Worm (Caenorhabditis elegans) whole organism, L1 larva: ENCODE measurements around the gene dpff-1.

Experiments used
- C16A3.4 ChIP-seq: fragments of 150-350 bp; optimal IDR thresholded peaks from 2 replicates; lab custom pipeline; 2014; ENCODE audit warnings: missing biosample characterization, missing genetic modification characterization
- F16B12.6 ChIP-seq: fragments of 150-350 bp; optimal IDR thresholded peaks from 2 replicates; lab custom pipeline; 2014; ENCODE audit warnings: missing biosample characterization, missing genetic modification characterization
- Y116A8C.19 ChIP-seq: sonication (generic microtip); optimal IDR thresholded peaks from 2 replicates; lab custom pipeline; 2016; ENCODE audit warnings: missing compliant biosample characterization, missing genetic modification characterization, borderline replicate concordance
- aha-1 ChIP-seq: fragments of 150-350 bp; optimal IDR thresholded peaks from 2 replicates; lab custom pipeline; 2014; ENCODE audit warnings: missing biosample characterization, missing genetic modification characterization
- alr-1 ChIP-seq: fragments of 200-800 bp; sonication (Bioruptor generic); optimal IDR thresholded peaks from 2 replicates; lab custom pipeline; 2018; ENCODE audit warnings: borderline replicate concordance, mild to moderate bottlenecking, missing genetic modification characterization, missing compliant biosample characterization
- aly-2 ChIP-seq: fragments of 150-350 bp; optimal IDR thresholded peaks from 2 replicates; lab custom pipeline; 2014; ENCODE audit warnings: missing biosample characterization, missing genetic modification characterization
- blmp-1 ChIP-seq: fragments of 150-350 bp; optimal IDR thresholded peaks from 2 replicates; lab custom pipeline; 2014; ENCODE audit warnings: missing biosample characterization, missing genetic modification characterization
- ceh-63 ChIP-seq: fragments of 200-800 bp; sonication (Bioruptor generic); optimal IDR thresholded peaks from 2 replicates; lab custom pipeline; 2018; ENCODE audit warnings: mild to moderate bottlenecking, missing genetic modification characterization, missing compliant biosample characterization
- ceh-82 ChIP-seq, 3 experiments: fragments of 150-350 bp in 1 of 3; sonication (generic microtip) in 2 of 3; optimal IDR thresholded peaks; 2 replicates each; lab custom pipeline; 2014 to 2017; ENCODE audit warnings: missing biosample characterization in 3 of 3, missing genetic modification characterization in 3 of 3
- ceh-88 ChIP-seq: fragments of 200-800 bp; sonication (Bioruptor generic); IDR thresholded peaks from 2 replicates; pipeline ENCODE4 v1.3.6; 2022; ENCODE audit warnings: missing genetic modification characterization, missing compliant biosample characterization
- ceh-90 ChIP-seq: sonication (generic microtip); optimal IDR thresholded peaks from 2 replicates; lab custom pipeline; 2016; ENCODE audit warnings: missing genetic modification characterization, missing compliant biosample characterization
- ces-1 ChIP-seq: fragments of 150-350 bp; optimal IDR thresholded peaks from 2 replicates; lab custom pipeline; 2014; ENCODE audit warnings: missing biosample characterization, missing genetic modification reagents, missing genetic modification characterization
- dpl-1 ChIP-seq, 3 experiments: fragments of 150-350 bp in 2 of 3; sonication (generic microtip) in 1 of 3; optimal IDR thresholded peaks; 2 replicates each; lab custom pipeline; 2014 to 2017; ENCODE audit warnings: missing biosample characterization in 3 of 3, missing genetic modification characterization in 3 of 3, missing genetic modification reagents in 3 of 3
- efl-1 ChIP-seq, 4 experiments: fragments of 150-350 bp; optimal IDR thresholded peaks in 3 of 4; peaks in 1 of 4; 1 replicate in 1 of 4; 2 replicates in 3 of 4; lab custom pipeline; 2014; ENCODE audit warnings: missing biosample characterization in 2 of 4, missing genetic modification characterization in 2 of 4, missing genetic modification reagents in 2 of 4
- efl-3 ChIP-seq: fragments of 200-800 bp; sonication (Bioruptor generic); optimal IDR thresholded peaks from 2 replicates; lab custom pipeline; 2018; ENCODE audit warnings: mild to moderate bottlenecking, missing genetic modification characterization, missing compliant biosample characterization
- egl-13 ChIP-seq: sonication (generic microtip); optimal IDR thresholded peaks from 2 replicates; lab custom pipeline; 2016; ENCODE audit warnings: missing genotype, missing genetic modification reagents, missing genetic modification characterization, missing compliant biosample characterization
- elt-3 ChIP-seq, 6 experiments: fragments of 150-350 bp in 1 of 6; sonication (generic microtip); optimal IDR thresholded peaks; 2 replicates each; lab custom pipeline; 2017 to 2018; ENCODE audit warnings: missing biosample characterization in 6 of 6, missing genetic modification characterization in 6 of 6, inconsistent platforms in 1 of 6
- fkh-8 ChIP-seq: sonication (generic microtip); optimal IDR thresholded peaks from 2 replicates; lab custom pipeline; 2016; ENCODE audit warnings: mild to moderate bottlenecking, missing genetic modification characterization, missing compliant biosample characterization
- hlh-17 ChIP-seq: fragments of 200-800 bp; sonication (Bioruptor generic); optimal IDR thresholded peaks from 2 replicates; lab custom pipeline; 2018; ENCODE audit warnings: missing genetic modification characterization, mild to moderate bottlenecking, missing compliant biosample characterization, moderate library complexity, borderline replicate concordance
- hlh-4 ChIP-seq: sonication (generic microtip); optimal IDR thresholded peaks from 2 replicates; lab custom pipeline; 2016; ENCODE audit warnings: mild to moderate bottlenecking, missing genetic modification characterization, missing compliant biosample characterization
- hpl-2 ChIP-seq: fragments of 150-350 bp; optimal IDR thresholded peaks from 2 replicates; lab custom pipeline; 2014; ENCODE audit warnings: missing biosample characterization, missing genetic modification reagents, missing genetic modification characterization
- jun-1 ChIP-seq: fragments of 150-350 bp; optimal IDR thresholded peaks from 2 replicates; lab custom pipeline; 2014; ENCODE audit warnings: missing biosample characterization, missing genetic modification reagents, missing genetic modification characterization
- lin-13 ChIP-seq: fragments of 150-350 bp; optimal IDR thresholded peaks from 2 replicates; lab custom pipeline; 2014; ENCODE audit warnings: missing biosample characterization, missing genetic modification reagents, missing genetic modification characterization
- lin-14 ChIP-seq: fragments of 200-800 bp; sonication (Bioruptor generic); optimal IDR thresholded peaks from 2 replicates; lab custom pipeline; 2018; ENCODE audit warnings: mild to moderate bottlenecking, missing genetic modification characterization, moderate library complexity, missing compliant biosample characterization
- lin-35 ChIP-seq, 2 experiments: fragments of 150-350 bp; optimal IDR thresholded peaks; 2 replicates each; lab custom pipeline; 2014; ENCODE audit warnings: missing biosample characterization in 2 of 2, missing genetic modification characterization in 2 of 2, missing genetic modification reagents in 2 of 2
- lir-3 ChIP-seq: sonication (generic microtip); optimal IDR thresholded peaks from 2 replicates; lab custom pipeline; 2016; ENCODE audit warnings: mild to moderate bottlenecking, missing genetic modification characterization, moderate library complexity, missing compliant biosample characterization; ENCODE audit not compliant: poor library complexity
- mab-9 ChIP-seq: fragments of 200-800 bp; sonication (Bioruptor generic); IDR thresholded peaks from 2 replicates; pipeline ENCODE4 v1.3.6; 2022; ENCODE audit warnings: missing genetic modification reagents, missing genetic modification characterization, missing compliant biosample characterization
- mdl-1 ChIP-seq, 2 experiments: fragments of 150-350 bp; optimal IDR thresholded peaks; 2 replicates each; lab custom pipeline; 2014 to 2017; ENCODE audit warnings: missing biosample characterization in 2 of 2, missing genetic modification characterization in 2 of 2, inconsistent platforms in 1 of 2
- mef-2 ChIP-seq: fragments of 150-350 bp; optimal IDR thresholded peaks from 2 replicates; lab custom pipeline; 2014; ENCODE audit warnings: missing biosample characterization, missing genetic modification characterization
- mep-1 ChIP-seq: fragments of 150-350 bp; optimal IDR thresholded peaks from 2 replicates; lab custom pipeline; 2014; ENCODE audit warnings: missing biosample characterization, missing genetic modification characterization
- nhr-11 ChIP-seq: fragments of 150-350 bp; optimal IDR thresholded peaks from 2 replicates; lab custom pipeline; 2014; ENCODE audit warnings: missing biosample characterization, missing genetic modification characterization
- nhr-20 ChIP-seq: sonication (generic microtip); optimal IDR thresholded peaks from 2 replicates; lab custom pipeline; 2016; ENCODE audit warnings: mild to moderate bottlenecking, missing genetic modification characterization, missing compliant biosample characterization
- nhr-237 ChIP-seq: fragments of 150-350 bp; optimal IDR thresholded peaks from 2 replicates; lab custom pipeline; 2014; ENCODE audit warnings: missing biosample characterization, missing genetic modification characterization
- nhr-28 ChIP-seq: fragments of 150-350 bp; optimal IDR thresholded peaks from 2 replicates; lab custom pipeline; 2014; ENCODE audit warnings: missing biosample characterization, missing genetic modification characterization
- nhr-47 ChIP-seq: sonication (generic microtip); optimal IDR thresholded peaks from 2 replicates; lab custom pipeline; 2016; ENCODE audit warnings: mild to moderate bottlenecking, missing genetic modification characterization, moderate library complexity, missing compliant biosample characterization
- nhr-71 ChIP-seq: sonication (generic microtip); optimal IDR thresholded peaks from 2 replicates; lab custom pipeline; 2016; ENCODE audit warnings: mild to moderate bottlenecking, missing genetic modification characterization, moderate library complexity, missing compliant biosample characterization
- nhr-84 ChIP-seq: sonication (generic microtip); optimal IDR thresholded peaks from 2 replicates; lab custom pipeline; 2017; ENCODE audit warnings: missing biosample characterization, missing genetic modification characterization
- nhr-85 ChIP-seq: sonication (generic microtip); peaks from one replicate; lab custom pipeline; 2016; ENCODE audit warnings: missing genetic modification characterization, inconsistent platforms, missing compliant biosample characterization
- nhr-90 ChIP-seq: sonication (generic microtip); optimal IDR thresholded peaks from 2 replicates; lab custom pipeline; 2016; ENCODE audit warnings: mild to moderate bottlenecking, missing genetic modification characterization, missing compliant biosample characterization; ENCODE audit not compliant: poor library complexity
- pag-3 ChIP-seq: sonication (generic microtip); optimal IDR thresholded peaks from 2 replicates; lab custom pipeline; 2017; ENCODE audit warnings: missing genetic modification characterization, mild to moderate bottlenecking, missing compliant biosample characterization, antibody characterized with exemption, borderline replicate concordance; ENCODE audit not compliant: insufficient read depth
- pqm-1 ChIP-seq: sonication (generic microtip); optimal IDR thresholded peaks from 3 replicates; lab custom pipeline; 2017; ENCODE audit warnings: missing biosample characterization, missing genetic modification characterization
- sox-4 ChIP-seq: sonication (generic microtip); optimal IDR thresholded peaks from 2 replicates; lab custom pipeline; 2016; ENCODE audit warnings: missing genetic modification characterization, missing compliant biosample characterization
- tbx-2 ChIP-seq: sonication (generic microtip); optimal IDR thresholded peaks from 2 replicates; lab custom pipeline; 2016; ENCODE audit warnings: missing genetic modification characterization, missing compliant biosample characterization
- tlp-1 ChIP-seq: fragments of 150-350 bp; optimal IDR thresholded peaks from 2 replicates; lab custom pipeline; 2014; ENCODE audit warnings: missing biosample characterization, missing genetic modification characterization
- unc-130 ChIP-seq: fragments of 150-350 bp; optimal IDR thresholded peaks from 2 replicates; lab custom pipeline; 2017; ENCODE audit warnings: missing biosample characterization, missing genetic modification characterization, inconsistent platforms
- unc-86 ChIP-seq: sonication (generic microtip); optimal IDR thresholded peaks from 2 replicates; lab custom pipeline; 2016; ENCODE audit warnings: missing genetic modification characterization, missing compliant biosample characterization
- unc-98 ChIP-seq: fragments of 200-800 bp; sonication (Bioruptor generic); IDR thresholded peaks from 2 replicates; pipeline ENCODE4 v1.3.6; 2022; ENCODE audit warnings: missing genetic modification characterization, missing compliant biosample characterization
- vab-15 ChIP-seq: sonication (generic microtip); optimal IDR thresholded peaks from 2 replicates; lab custom pipeline; 2017; ENCODE audit warnings: missing genotype, mild to moderate bottlenecking, missing genetic modification characterization, missing compliant biosample characterization
- xbp-1 ChIP-seq: sonication (generic microtip); optimal IDR thresholded peaks from 2 replicates; lab custom pipeline; 2016; ENCODE audit warnings: missing genetic modification characterization, missing compliant biosample characterization
- ztf-11 ChIP-seq, 2 experiments: sonication (generic microtip); optimal IDR thresholded peaks; 2 replicates each; lab custom pipeline; 2016 to 2017; ENCODE audit warnings: missing genetic modification characterization in 2 of 2, missing biosample characterization in 1 of 2, missing compliant biosample characterization in 1 of 2
- ztf-4 ChIP-seq: fragments of 150-350 bp; optimal IDR thresholded peaks from 2 replicates; lab custom pipeline; 2014; ENCODE audit warnings: missing biosample characterization, missing genetic modification characterization

dpff-1 gene

DNA sequence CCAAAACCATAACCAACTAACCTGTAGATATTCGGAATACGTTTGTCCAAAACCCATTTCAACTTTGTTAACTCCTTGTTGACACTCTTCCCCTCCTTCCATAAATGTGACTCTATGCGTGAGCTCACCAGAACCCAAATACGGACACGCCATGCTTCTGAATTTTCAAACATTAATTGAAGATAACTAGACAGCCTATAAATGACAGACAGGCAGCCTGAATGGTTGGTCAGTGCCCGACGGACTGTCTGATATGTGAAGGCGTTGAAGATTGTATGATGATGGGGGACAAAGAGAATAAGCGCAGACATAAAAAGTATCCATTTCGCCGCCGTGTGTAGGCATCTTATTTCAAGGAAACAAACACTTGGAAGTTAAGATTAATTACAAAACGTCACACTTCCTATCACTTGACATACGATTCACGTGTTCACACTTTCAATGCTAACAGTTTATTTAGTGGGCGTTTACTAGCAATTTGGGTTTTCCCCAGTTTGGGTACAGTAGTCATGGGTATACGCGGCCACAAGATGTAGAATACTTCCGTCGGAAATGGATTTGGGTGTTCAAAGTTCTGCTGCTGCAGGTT is 13.7 kb upstream of the dpff-1 start, which contains the start of the genes tdo-2 and C28H8.2:
Gene tdo-2, minus strand, starts transcription at position 157 of the 589 bp plus-strand sequence.
Gene C28H8.2, plus strand, starts transcription at position 524 of the 589 bp plus-strand sequence.
- TF ChIP-seq ceh-88 (GFP tag; lab: Robert Waterston, UW) (no peak), blmp-1 (tag; lab: Kevin White, UChicago) (peak; percentile 94), lin-14 (GFP tag; lab: Kevin White, UChicago) (peak; percentile 86), mef-2 (tag; lab: Kevin White, UChicago) (no peak), unc-98 (no peak), elt-3 (tag; optimal IDR thresholded peaks at IDR 0.05; lab: Kevin White, UChicago) (peak in 5 of 6 experiments; percentile 83 to 96 (median 93)), efl-1 (optimal IDR thresholded peaks at IDR 0.05; lab: Kevin White, UChicago) (peak in 1 of 2 experiments; percentile 17), efl-1 (GFP tag; optimal IDR thresholded peaks at IDR 0.05 in 1 of 2; lab: Kevin White, UChicago) (peak in 1 of 2 experiments; percentile 93), lin-35 (GFP tag; optimal IDR thresholded peaks at IDR 0.05; lab: Kevin White, UChicago) (peak in 1 of 2 experiments; percentile 77), nhr-47 (tag; lab: Kevin White, UChicago) (peak; percentile 54), nhr-71 (tag; lab: Kevin White, UChicago) (peak; percentile 89), fkh-8 (no peak), Y116A8C.19 (tag; lab: Kevin White, UChicago) (no peak), hlh-17 (GFP tag; lab: Kevin White, UChicago) (no peak), ceh-82 (tag; optimal IDR thresholded peaks at IDR 0.05; lab: Kevin White, UChicago) (no peak), mab-9 (GFP tag; lab: Robert Waterston, UW) (no peak), pqm-1 (tag; lab: Kevin White, UChicago) (no peak), tbx-2 (tag; lab: Kevin White, UChicago) (peak; percentile 74), hlh-4 (tag; lab: Kevin White, UChicago) (no peak), nhr-11 (tag; lab: Kevin White, UChicago) (no peak), lir-3 (peak; percentile 22), tlp-1 (tag; lab: Kevin White, UChicago) (no peak), nhr-20 (peak; percentile 91), aly-2 (tag; lab: Kevin White, UChicago) (no peak), alr-1 (no peak), ces-1 (no peak), vab-15 (peak; percentile 76), hpl-2 (no peak), pag-3 (tag; lab: Kevin White, UChicago) (no peak), dpl-1 (GFP tag; optimal IDR thresholded peaks at IDR 0.05; lab: Kevin White, UChicago) (peak; percentile 8 to 42 (median 27)), F16B12.6 (tag; lab: Kevin White, UChicago) (no peak), unc-86 (no peak), nhr-237 (tag; lab: Kevin White, UChicago) (no peak), efl-3 (GFP tag; lab: Kevin White, UChicago) (no peak), sox-4 (tag; lab: Kevin White, UChicago) (no peak), jun-1 (tag; lab: Kevin White, UChicago) (no peak), nhr-85 (tag; lab: Kevin White, UChicago) (peak; percentile 96), nhr-84 (tag; lab: Kevin White, UChicago) (no peak), egl-13 (no peak), mdl-1 (tag; optimal IDR thresholded peaks at IDR 0.05; lab: Kevin White, UChicago) (peak in 1 of 2 experiments; percentile 92), unc-130 (tag; lab: Kevin White, UChicago) (peak; percentile 67), xbp-1 (tag; lab: Kevin White, UChicago) (peak; percentile 45), mep-1 (tag; lab: Kevin White, UChicago) (peak; percentile 48), lin-13 (GFP tag; lab: Kevin White, UChicago) (peak; percentile 7), nhr-28 (tag; lab: Kevin White, UChicago) (no peak), aha-1 (tag; lab: Kevin White, UChicago) (no peak), ztf-4 (tag; lab: Kevin White, UChicago) (peak; percentile 39), C16A3.4 (tag; lab: Kevin White, UChicago) (peak; percentile 4), ceh-63 (GFP tag; lab: Kevin White, UChicago) (no peak), ztf-11 (tag; optimal IDR thresholded peaks at IDR 0.05; lab: Kevin White, UChicago) (no peak), ceh-90 (tag; lab: Kevin White, UChicago) (no peak), nhr-90 (tag; lab: Kevin White, UChicago) (peak; percentile 77)
